Worm (Caenorhabditis elegans) whole organism, L4 larva: Measurements from ENCODE around the gene T28A11.4.

Experiments used
- ama-1 ChIP-seq: fragments of 150-350 bp; optimal IDR thresholded peaks from 2 replicates; lab custom pipeline; 2014; ENCODE audit warnings: inconsistent platforms, mixed read lengths
- daf-12 ChIP-seq: fragments of 150-350 bp; optimal IDR thresholded peaks from 2 replicates; lab custom pipeline; 2014; ENCODE audit warnings: missing biosample characterization, missing genetic modification reagents, missing genetic modification characterization
- lim-7 ChIP-seq: fragments of 200-800 bp; sonication (Bioruptor generic); IDR thresholded peaks from 2 replicates; pipeline ENCODE4 v1.3.6; 2022; ENCODE audit warnings: missing genetic modification characterization, missing compliant biosample characterization
- madf-5 ChIP-seq, 2 experiments: fragments of 200-800 bp; sonication (Bioruptor generic); IDR thresholded peaks; 2 replicates each; pipeline ENCODE4 v1.3.6; 2022; ENCODE audit warnings: missing compliant biosample characterization in 2 of 2, missing genetic modification characterization in 2 of 2
- nhr-77 ChIP-seq: fragments of 150-350 bp; optimal IDR thresholded peaks from 2 replicates; lab custom pipeline; 2014; ENCODE audit warnings: missing biosample characterization, missing genetic modification characterization

DNA sequence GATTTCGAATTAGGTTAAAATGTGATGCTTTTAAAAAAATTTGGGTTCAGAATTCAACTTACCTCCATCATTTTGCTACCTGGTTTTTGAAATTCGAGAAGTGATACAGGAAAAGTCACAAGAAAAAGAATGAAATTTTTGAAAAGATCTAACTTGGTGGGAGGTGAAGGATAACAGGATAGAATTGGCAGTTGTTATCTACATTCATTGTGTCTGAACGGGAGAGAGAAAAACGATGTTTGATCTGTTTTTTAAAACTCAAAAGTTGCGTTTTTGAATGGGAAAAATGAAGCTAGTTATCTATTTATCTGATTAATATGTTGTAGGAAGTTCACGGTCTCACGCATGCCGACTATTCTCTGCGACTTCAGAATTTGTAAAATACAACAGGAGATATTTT, 13.5 kb downstream of the T28A11.4 start, which contains the start of gene F35F10.7:
- TF ChIP-seq nhr-77 (tag; lab: Kevin White, UChicago) (no peak), daf-12 (tag; lab: Kevin White, UChicago) (no peak), ama-1 (no peak), lim-7 (GFP tag; lab: Robert Waterston, UW) (no peak), madf-5 (GFP tag; IDR thresholded peaks at IDR 0.05; lab: Robert Waterston, UW) (no peak)
